Worm (Caenorhabditis elegans) whole organism, L4/young adult: ENCODE data around the gene H35B03.2.

Source experiments
- W03F9.2 ChIP-seq: fragments of 150-350 bp; optimal IDR thresholded peaks from 2 replicates; lab custom pipeline; 2014; ENCODE audit warnings: missing biosample characterization, missing genetic modification characterization
- dao-5 ChIP-seq: sonication (generic microtip); optimal IDR thresholded peaks from 2 replicates; lab custom pipeline; 2016; ENCODE audit warnings: missing genotype, missing genetic modification characterization, moderate library complexity, missing compliant biosample characterization
- him-1 ChIP-seq: sonication (generic microtip); optimal IDR thresholded peaks from 2 replicates; lab custom pipeline; 2016; ENCODE audit warnings: missing genotype, missing genetic modification reagents, missing genetic modification characterization, missing compliant biosample characterization

DNA sequence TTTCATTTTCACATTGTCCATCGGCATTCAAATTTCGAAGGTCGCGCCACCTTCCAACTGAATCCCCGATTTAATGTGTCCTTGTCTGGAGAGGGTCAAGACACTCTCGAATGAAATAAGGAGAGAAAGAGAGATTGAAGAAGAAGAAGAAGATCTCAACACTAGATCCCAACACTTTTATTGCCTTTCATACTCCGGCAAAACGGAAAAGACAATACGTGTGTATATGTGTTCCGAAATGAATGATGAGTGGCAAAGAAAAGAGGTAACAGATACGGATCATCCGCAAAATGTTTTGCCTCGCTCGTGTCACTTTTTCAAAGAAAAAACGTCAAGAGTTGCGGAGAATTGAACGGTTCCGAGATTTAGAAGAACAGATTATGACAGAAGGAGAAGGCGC, 31.1 kb downstream of the H35B03.2 start:
- TF ChIP-seq him-1 (tag; lab: Kevin White, UChicago) (no peak), W03F9.2 (no peak), dao-5 (tag; lab: Kevin White, UChicago) (no peak)
